Worm (Caenorhabditis elegans): ENCODE data around the gene hpx-2.

The hpx-2 gene

ce11 chrV:13827920-13828319 lies 22.4 kb upstream of the hpx-2 start, which contains the start of gene nrf-5:
Gene nrf-5 (plus strand): TSS chrV:13828267.
- TF ChIP-seq ZK546.5 (tag; optimal IDR thresholded peaks at IDR 0.05) (no peak), tbx-2 (tag; optimal IDR thresholded peaks at IDR 0.05) (no peak), nhr-11 (tag; optimal IDR thresholded peaks at IDR 0.05) (no peak), sea-2 (GFP tag; optimal IDR thresholded peaks at IDR 0.05) (no peak), lsy-12 (tag; optimal IDR thresholded peaks at IDR 0.05) (no peak), ceh-16 (tag; optimal IDR thresholded peaks at IDR 0.05) (no peak), nhr-23 (tag; optimal IDR thresholded peaks at IDR 0.05) (no peak), elt-3 (tag; optimal IDR thresholded peaks at IDR 0.05) (no peak)

ce11 chrV:13830813-13831212 lies 19.5 kb upstream of the hpx-2 start, which contains the start of gene str-165:
Gene str-165 (plus strand): TSS chrV:13831113.
- TF ChIP-seq daf-12 (tag; optimal IDR thresholded peaks at IDR 0.05) = no peak
- no peak for TF ChIP-seq elt-3 (tag; optimal IDR thresholded peaks at IDR 0.05)
- TF ChIP-seq lsy-12 (tag; optimal IDR thresholded peaks at IDR 0.05) = no peak
- TF ChIP-seq nhr-67 (tag; optimal IDR thresholded peaks at IDR 0.05) = no peak
- no peak for TF ChIP-seq ceh-9 (tag; optimal IDR thresholded peaks at IDR 0.05)
- TF ChIP-seq tbx-2 (tag; optimal IDR thresholded peaks at IDR 0.05) = no peak
- TF ChIP-seq ceh-82 (tag; optimal IDR thresholded peaks at IDR 0.05) = no peak
- no peak for TF ChIP-seq lin-39 (tag; optimal IDR thresholded peaks at IDR 0.05)
- no peak for TF ChIP-seq skn-1 (tag; optimal IDR thresholded peaks at IDR 0.05)
- TF ChIP-seq ama-1 (optimal IDR thresholded peaks at IDR 0.05) = no peak
- TF ChIP-seq mml-1 (tag; optimal IDR thresholded peaks at IDR 0.05) = no peak

- TF ChIP-seq R02D3.7 (tag; optimal IDR thresholded peaks at IDR 0.05) = no peak
- TF ChIP-seq nhr-67 (tag; optimal IDR thresholded peaks at IDR 0.05) = no peak
- no peak for TF ChIP-seq lin-15B (tag; optimal IDR thresholded peaks at IDR 0.05)
- no peak for TF ChIP-seq nhr-43 (tag; optimal IDR thresholded peaks at IDR 0.05; ENCODE audit: poor library complexity, severe bottlenecking)
- TF ChIP-seq pha-4 (tag; optimal IDR thresholded peaks at IDR 0.05) = no peak
- TF ChIP-seq ceh-28 (tag; optimal IDR thresholded peaks at IDR 0.05) = no peak
- TF ChIP-seq nhr-25 (tag; optimal IDR thresholded peaks at IDR 0.05) = no peak
- TF ChIP-seq nhr-28 (tag; optimal IDR thresholded peaks at IDR 0.05) = no peak
- no peak for TF ChIP-seq lin-39 (tag; optimal IDR thresholded peaks at IDR 0.05)
- TF ChIP-seq elt-1 (tag; optimal IDR thresholded peaks at IDR 0.05) = no peak
Measured at ce11 chrV:13833951-13834350, 16.3 kb upstream of the hpx-2 start, which contains the start of gene srx-129. Gene srx-129 (plus strand): TSS chrV:13834251.

- TF ChIP-seq nhr-12 (tag; optimal IDR thresholded peaks at IDR 0.05) (no peak), R02D3.7 (tag; optimal IDR thresholded peaks at IDR 0.05) (no peak), daf-12 (tag; optimal IDR thresholded peaks at IDR 0.05) (no peak), egl-27 (tag; optimal IDR thresholded peaks at IDR 0.05) (no peak), snpc-4 (tag; optimal IDR thresholded peaks at IDR 0.05) (no peak), mdl-1 (tag; optimal IDR thresholded peaks at IDR 0.05) (no peak), nfya-1 (tag; optimal IDR thresholded peaks at IDR 0.05; ENCODE audit: insufficient read depth) (no peak), ztf-11 (tag; optimal IDR thresholded peaks at IDR 0.05) (no peak), nhr-76 (tag; optimal IDR thresholded peaks at IDR 0.05) (no peak), ceh-16 (tag; optimal IDR thresholded peaks at IDR 0.05) (no peak), hmg-11 (tag; optimal IDR thresholded peaks at IDR 0.05) (no peak), unc-39 (tag; optimal IDR thresholded peaks at IDR 0.05) (no peak), ceh-82 (tag; optimal IDR thresholded peaks at IDR 0.05) (no peak), ztf-4 (tag; optimal IDR thresholded peaks at IDR 0.05) (no peak), ama-1 (optimal IDR thresholded peaks at IDR 0.05) (no peak), fos-1 (tag; optimal IDR thresholded peaks at IDR 0.05) (no peak), zag-1 (tag; optimal IDR thresholded peaks at IDR 0.05) (no peak)
Measured at ce11 chrV:13837173-13837572, 13.1 kb upstream of the hpx-2 start, which contains the start of gene srx-128. Gene srx-128 (plus strand): TSS chrV:13837473.

ce11 chrV:13839433-13839832 lies 10.8 kb upstream of the hpx-2 start, which contains the start of gene F55B12.10:
Gene F55B12.10 (plus strand): TSS chrV:13839733.
- TF ChIP-seq unc-62 (GFP tag; optimal IDR thresholded peaks at IDR 0.05) (no peak), skn-1 (tag; optimal IDR thresholded peaks at IDR 0.05) (no peak), ztf-11 (tag; optimal IDR thresholded peaks at IDR 0.05) (no peak), jun-1 (tag; optimal IDR thresholded peaks at IDR 0.05) (no peak), ztf-4 (tag; optimal IDR thresholded peaks at IDR 0.05) (no peak), nhr-237 (tag; optimal IDR thresholded peaks at IDR 0.05) (no peak)

All from whole organism, L3 larva.